Fruit fly (Drosophila melanogaster) Kc167 (cell line): ENCODE data around the gene CG14662.

Experiments used
- Myc ChIP-seq: fragments of >200 bp; optimal IDR thresholded peaks from 2 replicates; lab custom pipeline; 2017; ENCODE audit warnings: missing external identifiers
- Sin3A ChIP-seq: fragments of >200 bp; optimal IDR thresholded peaks from 2 replicates; lab custom pipeline; 2018; ENCODE audit warnings: missing external identifiers
- h ChIP-seq: fragments of >200 bp; optimal IDR thresholded peaks from 3 replicates; lab custom pipeline; 2018; ENCODE audit warnings: missing external identifiers
- insv ChIP-seq: fragments of >200 bp; optimal IDR thresholded peaks from 3 replicates; lab custom pipeline; 2018; ENCODE audit warnings: missing external identifiers
- psq ChIP-seq: fragments of >200 bp; optimal IDR thresholded peaks from 2 replicates; lab custom pipeline; 2017; ENCODE audit warnings: missing external identifiers
- ttk ChIP-seq: sonication (Bioruptor generic); optimal IDR thresholded peaks from 2 replicates; lab custom pipeline; 2017; ENCODE audit warnings: missing external identifiers

The CG14662 gene

DNA sequence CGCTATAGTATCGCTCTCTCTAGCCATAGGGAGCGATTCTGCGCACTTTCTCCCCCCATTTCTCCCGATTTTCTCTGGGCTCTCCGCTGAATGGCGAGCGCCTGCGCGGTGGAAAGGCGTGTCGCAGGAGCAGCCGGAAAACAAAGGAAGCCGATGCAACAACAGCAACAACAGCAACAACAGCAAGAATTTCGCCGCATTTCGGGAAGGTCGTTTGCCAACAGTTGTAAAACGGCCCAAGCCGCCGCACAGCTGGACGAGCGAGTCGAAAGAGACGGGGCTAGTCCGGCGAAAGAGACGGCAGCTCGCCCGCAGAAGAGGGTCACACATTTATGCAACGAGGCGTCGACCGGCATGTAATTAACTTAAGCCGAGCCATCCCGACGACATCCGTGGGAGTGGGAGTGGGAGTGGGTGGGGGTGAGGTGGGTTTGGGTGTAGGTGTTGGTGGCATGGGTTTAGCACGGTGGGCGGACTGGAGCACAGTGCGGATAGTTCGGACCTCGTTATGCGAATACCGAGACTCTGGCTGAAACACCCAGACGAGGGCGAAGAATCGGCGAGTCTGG, 37.5 kb upstream of the CG14662 start:
- TF ChIP-seq Myc (lab: Kevin White, UChicago) (no peak), insv (lab: Kevin White, UChicago) (no peak), h (lab: Kevin White, UChicago) (no peak), ttk (lab: Kevin White, UChicago) (no peak), Sin3A (lab: Kevin White, UChicago) (no peak)

DNA sequence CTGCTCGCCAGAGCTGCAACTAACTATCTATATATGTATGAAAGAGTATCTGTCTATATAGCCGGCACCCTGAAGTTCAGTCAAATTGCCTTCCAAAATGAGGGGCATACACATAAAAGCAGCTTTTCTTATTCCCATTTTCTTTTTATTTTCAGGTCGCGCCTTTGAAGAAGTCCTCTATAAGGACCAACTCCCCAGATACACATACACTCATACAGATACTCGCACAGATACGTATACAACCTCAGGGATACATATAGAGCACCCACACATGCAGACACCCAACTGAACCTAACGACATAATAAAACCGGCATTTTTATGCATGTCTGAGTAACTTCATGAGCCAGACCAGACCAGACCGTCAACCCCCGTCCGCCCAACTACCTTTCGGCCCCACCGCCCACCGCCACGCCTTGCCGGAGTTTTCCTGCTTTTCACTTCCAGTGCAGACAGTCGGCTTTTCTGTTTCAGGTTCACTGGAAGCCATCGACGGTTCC, 36.9 kb upstream of the CG14662 start:
- no peak for TF ChIP-seq psq (lab: Kevin White, UChicago)

DNA sequence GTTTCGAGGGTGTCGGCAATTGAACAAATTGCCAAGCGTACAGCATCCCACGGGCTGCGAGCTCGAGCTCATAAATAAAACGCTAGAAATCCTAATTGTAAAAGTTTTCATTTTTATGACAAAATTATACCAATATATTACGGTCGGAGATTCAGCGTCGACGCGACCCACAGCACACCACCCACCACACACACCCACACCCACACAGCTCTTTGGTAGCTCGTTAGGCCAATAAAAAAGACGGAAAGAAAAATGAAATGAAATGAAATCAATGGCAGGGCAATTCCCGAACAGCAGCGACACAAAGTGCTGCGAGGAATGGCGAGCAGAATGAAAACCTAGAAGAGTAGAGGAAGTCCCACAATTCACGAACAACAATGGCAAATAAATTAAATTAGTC, 36.3 kb upstream of the CG14662 start:
- TF ChIP-seq h (lab: Kevin White, UChicago): no peak
- TF ChIP-seq Myc (lab: Kevin White, UChicago): no peak
- no peak for TF ChIP-seq psq (lab: Kevin White, UChicago)
- TF ChIP-seq Sin3A (lab: Kevin White, UChicago): no peak
- TF ChIP-seq insv (lab: Kevin White, UChicago): no peak
- no peak for TF ChIP-seq ttk (lab: Kevin White, UChicago)

DNA sequence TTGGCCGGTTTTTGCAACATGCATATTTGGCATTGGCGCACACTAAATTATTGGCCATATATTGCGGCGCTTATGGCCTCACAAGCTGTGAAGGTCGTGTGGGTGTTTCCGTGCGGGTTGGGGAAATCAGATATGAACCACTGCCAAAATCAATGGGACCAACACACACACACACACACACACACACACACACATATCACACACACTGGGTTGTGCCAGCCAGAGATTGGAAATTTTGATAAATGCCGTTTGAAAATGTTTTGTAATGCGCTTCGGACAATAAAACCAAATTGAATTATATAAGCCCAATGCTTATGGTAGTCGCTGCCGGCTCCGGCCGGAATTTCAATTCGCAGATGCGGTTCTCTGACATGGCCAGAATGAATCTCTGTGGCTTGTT, 35.4 kb upstream of the CG14662 start:
- no peak for TF ChIP-seq ttk (lab: Kevin White, UChicago)
- no peak for TF ChIP-seq insv (lab: Kevin White, UChicago)
- TF ChIP-seq Myc (lab: Kevin White, UChicago): no peak
- TF ChIP-seq psq (lab: Kevin White, UChicago): no peak
- no peak for TF ChIP-seq Sin3A (lab: Kevin White, UChicago)
- TF ChIP-seq h (lab: Kevin White, UChicago): no peak

DNA sequence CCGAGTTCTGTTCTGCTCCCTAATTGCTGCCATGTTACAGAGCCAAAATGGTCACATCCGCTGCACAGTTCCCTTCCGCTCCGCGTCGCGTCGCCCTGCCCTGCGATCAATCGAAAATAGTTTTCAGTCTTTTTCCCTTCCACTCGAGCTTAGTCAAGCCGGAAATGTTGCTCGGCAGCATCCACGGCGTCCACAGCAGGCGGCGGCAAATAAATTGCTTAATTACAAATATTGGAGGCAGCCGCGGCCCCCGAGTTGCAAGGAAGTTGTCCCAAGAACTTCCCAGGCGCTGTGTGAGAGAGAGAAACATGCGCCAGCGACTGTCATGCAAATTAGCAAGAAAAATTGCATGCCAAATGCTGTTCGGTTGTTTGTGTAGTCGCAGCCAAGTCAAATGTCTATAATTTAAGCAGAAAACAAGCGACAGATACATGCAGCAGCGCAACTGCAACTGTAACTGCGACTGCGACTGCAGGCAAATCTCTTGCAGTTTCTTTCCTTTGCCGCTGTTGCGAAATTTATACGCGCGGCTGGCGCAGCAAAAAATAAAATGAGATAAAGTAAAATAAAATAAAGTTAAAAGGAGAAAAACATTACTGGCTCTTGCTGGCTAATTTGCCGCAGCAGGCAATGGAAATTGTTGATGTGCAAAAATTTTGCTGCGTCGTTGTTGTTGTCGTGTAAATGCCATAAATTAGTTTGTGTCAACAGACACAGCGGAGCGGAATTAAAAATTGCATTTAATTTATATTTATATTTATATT, 34.7 kb upstream of the CG14662 start:
- no peak for TF ChIP-seq insv (lab: Kevin White, UChicago)
- no peak for TF ChIP-seq Sin3A (lab: Kevin White, UChicago)
- no peak for TF ChIP-seq h (lab: Kevin White, UChicago)
- TF ChIP-seq Myc (lab: Kevin White, UChicago): no peak
- no peak for TF ChIP-seq psq (lab: Kevin White, UChicago)
- TF ChIP-seq ttk (lab: Kevin White, UChicago): no peak

DNA sequence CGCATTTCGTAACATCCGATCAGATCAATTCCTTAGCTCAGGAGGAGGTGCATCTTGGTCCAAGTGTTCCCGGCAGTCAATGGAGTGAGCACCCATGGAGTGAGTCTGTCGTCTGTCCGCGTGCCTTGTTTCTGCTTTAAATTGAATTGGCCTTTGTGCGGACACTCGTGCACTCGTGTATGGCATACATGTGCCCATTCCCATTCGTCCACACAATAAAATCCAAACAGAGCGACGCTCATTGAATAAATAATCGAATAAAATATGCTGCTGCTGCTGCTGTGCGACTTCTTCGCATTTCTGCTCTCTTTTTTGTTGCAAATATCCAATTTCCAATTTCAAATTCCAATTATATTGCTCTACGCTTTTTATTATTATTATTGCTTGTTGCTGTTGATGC, 33.1 kb upstream of the CG14662 start:
- TF ChIP-seq Sin3A (lab: Kevin White, UChicago) (no peak), psq (lab: Kevin White, UChicago) (no peak), h (lab: Kevin White, UChicago) (no peak), ttk (lab: Kevin White, UChicago) (no peak), Myc (lab: Kevin White, UChicago) (no peak), insv (lab: Kevin White, UChicago) (no peak)

DNA sequence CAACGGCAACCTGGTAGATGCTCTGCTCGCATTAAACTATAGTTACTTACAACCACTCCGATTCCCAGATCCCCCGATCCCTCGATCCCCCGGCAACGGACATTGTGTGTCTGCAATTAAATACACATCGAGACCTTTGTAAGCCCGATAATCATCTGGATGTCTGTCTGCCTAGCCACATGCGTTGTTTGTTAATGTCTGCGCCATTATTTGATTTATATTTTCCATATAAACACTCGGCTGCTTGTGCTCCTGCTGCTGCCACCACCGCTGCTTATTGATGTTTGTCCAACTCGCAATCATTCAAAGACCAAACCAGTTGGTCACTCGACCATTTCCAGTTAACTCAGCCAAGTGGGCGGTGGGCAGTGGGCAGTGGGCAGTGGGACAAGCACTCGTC, 32.2 kb upstream of the CG14662 start:
- no peak for TF ChIP-seq ttk (lab: Kevin White, UChicago)
- TF ChIP-seq insv (lab: Kevin White, UChicago): no peak
- TF ChIP-seq h (lab: Kevin White, UChicago): no peak
- no peak for TF ChIP-seq psq (lab: Kevin White, UChicago)
- no peak for TF ChIP-seq Myc (lab: Kevin White, UChicago)
- no peak for TF ChIP-seq Sin3A (lab: Kevin White, UChicago)

DNA sequence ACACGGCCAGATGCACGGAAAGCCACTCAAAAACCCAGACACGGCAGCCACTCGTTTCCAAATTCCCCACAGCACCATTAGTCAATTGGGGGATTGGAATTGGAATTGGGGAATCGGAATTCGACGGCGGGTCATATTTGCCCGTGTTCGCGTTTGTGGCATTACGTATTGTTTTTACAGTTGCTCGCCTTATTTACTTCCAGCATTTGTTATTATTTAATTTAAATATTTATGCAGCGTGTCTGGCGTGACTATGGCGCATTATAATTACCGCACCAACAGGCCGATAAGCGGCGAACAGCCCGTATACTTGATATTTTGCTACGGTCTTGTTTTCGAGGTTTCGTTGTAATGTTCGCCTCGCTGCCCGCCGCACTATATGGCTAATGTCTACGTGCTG, 31.1 kb upstream of the CG14662 start:
- no peak for TF ChIP-seq Myc (lab: Kevin White, UChicago)
- no peak for TF ChIP-seq ttk (lab: Kevin White, UChicago)
- no peak for TF ChIP-seq insv (lab: Kevin White, UChicago)
- no peak for TF ChIP-seq psq (lab: Kevin White, UChicago)
- TF ChIP-seq h (lab: Kevin White, UChicago): no peak
- no peak for TF ChIP-seq Sin3A (lab: Kevin White, UChicago)

DNA sequence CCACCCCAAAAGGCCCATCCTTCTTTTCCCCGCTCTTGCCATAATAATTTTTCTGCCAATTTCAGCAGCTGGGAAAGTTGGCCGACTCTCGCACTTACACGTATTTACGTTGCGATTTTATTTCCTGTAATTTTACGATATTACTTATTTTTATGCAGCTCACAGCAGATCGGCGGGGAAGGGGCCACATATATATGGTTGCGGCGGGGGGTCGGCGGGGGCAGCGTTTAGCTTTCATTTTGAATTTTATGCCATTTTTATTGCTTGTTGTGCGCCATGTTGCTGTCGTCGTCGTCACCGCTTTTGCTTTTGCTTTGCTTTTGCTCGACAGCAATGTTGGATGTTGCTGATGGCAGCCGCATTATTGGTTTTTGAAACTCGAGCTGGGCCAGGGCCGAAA, 30.7 kb upstream of the CG14662 start:
- no peak for TF ChIP-seq Myc (lab: Kevin White, UChicago)
- no peak for TF ChIP-seq insv (lab: Kevin White, UChicago)
- no peak for TF ChIP-seq psq (lab: Kevin White, UChicago)
- TF ChIP-seq Sin3A (lab: Kevin White, UChicago): no peak
- TF ChIP-seq h (lab: Kevin White, UChicago): no peak
- TF ChIP-seq ttk (lab: Kevin White, UChicago): no peak

DNA sequence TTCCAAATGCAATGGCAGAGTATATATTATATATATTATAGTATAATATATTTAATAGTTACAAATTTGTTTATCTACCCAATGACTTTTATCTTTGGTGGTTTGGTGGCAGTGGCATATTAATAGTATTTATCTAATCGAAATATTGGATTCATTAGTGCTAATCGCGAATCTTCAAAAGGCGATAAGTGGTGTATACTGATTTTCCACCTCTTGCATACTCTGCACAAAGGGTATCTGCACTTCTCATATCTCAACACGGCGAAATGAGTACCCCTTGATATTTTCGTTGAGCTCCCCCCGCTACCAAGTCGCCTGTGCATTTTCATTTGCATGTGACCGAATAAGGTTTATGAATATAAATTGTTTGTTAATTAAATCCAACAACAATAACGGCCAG, 29.5 kb upstream of the CG14662 start:
- TF ChIP-seq ttk (lab: Kevin White, UChicago) (no peak), Myc (lab: Kevin White, UChicago) (no peak), h (lab: Kevin White, UChicago) (no peak), Sin3A (lab: Kevin White, UChicago) (no peak), insv (lab: Kevin White, UChicago) (no peak), psq (lab: Kevin White, UChicago) (no peak)

DNA sequence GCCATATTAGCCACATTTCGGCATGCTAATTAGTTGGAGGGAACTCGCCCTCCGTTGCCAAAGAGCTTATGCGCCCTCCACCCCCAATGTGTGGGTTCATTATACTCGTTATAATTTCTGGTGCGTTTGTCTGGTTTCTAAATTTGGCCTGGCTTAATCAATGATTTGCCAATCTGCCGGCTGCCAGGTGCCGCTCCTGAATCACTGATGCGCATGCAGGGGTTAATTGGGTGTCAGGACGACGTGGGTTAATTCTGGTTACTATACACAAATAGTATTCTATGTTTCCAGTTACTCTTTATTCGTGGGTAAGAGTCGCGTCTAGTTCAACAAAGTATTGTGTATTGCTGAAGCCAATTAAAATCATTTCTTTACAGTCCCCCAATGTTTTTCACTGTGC, 28.6 kb upstream of the CG14662 start:
- TF ChIP-seq h (lab: Kevin White, UChicago): no peak

DNA sequence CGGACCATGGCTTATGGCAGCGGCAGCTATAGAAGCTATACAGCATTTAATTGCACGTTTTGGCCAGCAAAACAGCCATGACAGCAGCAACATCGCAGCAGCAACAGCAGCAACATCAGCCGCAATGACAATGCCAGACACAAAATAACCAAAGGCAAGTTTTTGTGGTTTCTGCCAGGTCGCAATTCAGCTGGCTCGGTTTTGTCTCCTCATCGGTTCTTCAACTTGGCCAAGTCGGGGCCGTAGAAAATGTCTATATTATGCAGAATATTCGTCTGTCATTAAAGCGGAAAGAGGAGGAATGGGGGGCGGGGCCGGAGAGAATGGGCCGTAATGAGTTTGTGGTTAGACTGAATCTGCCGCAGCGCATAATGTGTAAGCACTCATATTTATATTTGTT, 27.9 kb upstream of the CG14662 start:
- TF ChIP-seq ttk (lab: Kevin White, UChicago) (no peak), insv (lab: Kevin White, UChicago) (no peak), Myc (lab: Kevin White, UChicago) (no peak), h (lab: Kevin White, UChicago) (no peak), Sin3A (lab: Kevin White, UChicago) (no peak), psq (lab: Kevin White, UChicago) (no peak)
